Fruit fly (Drosophila melanogaster) whole organism, adult: ENCODE data around the gene retm.

Experiments used
- CG11617 ChIP-seq: fragments of 200-800 bp; sonication (Bioruptor generic); optimal IDR thresholded peaks from 2 replicates; lab custom pipeline; 2017; ENCODE audit warnings: mild to moderate bottlenecking, missing biosample characterization, missing genetic modification reagents, missing genetic modification characterization
- CG12768 ChIP-seq: fragments of 200-800 bp; sonication (Bioruptor generic); optimal IDR thresholded peaks from 2 replicates; lab custom pipeline; 2017; ENCODE audit warnings: missing biosample characterization, missing genetic modification characterization, mild to moderate bottlenecking, moderate library complexity, missing genetic modification reagents
- CG14711 ChIP-seq: fragments of 200-800 bp; sonication (Bioruptor generic); optimal IDR thresholded peaks from 2 replicates; lab custom pipeline; 2018; ENCODE audit warnings: missing biosample characterization, mild to moderate bottlenecking, missing genetic modification characterization, moderate library complexity
- CG1620 ChIP-seq: fragments of 200-800 bp; sonication (Bioruptor generic); optimal IDR thresholded peaks from 2 replicates; lab custom pipeline; 2016; ENCODE audit warnings: missing biosample characterization, missing genetic modification characterization
- CG33017 ChIP-seq: fragments of 200-800 bp; sonication (Bioruptor generic); optimal IDR thresholded peaks from 2 replicates; lab custom pipeline; 2018; ENCODE audit warnings: missing biosample characterization, mild to moderate bottlenecking, missing genetic modification characterization, moderate library complexity
- CG5204 ChIP-seq: fragments of 200-800 bp; sonication (Bioruptor generic); optimal IDR thresholded peaks from 2 replicates; lab custom pipeline; 2016; ENCODE audit warnings: missing biosample characterization, missing genetic modification characterization
- CG7045 ChIP-seq: fragments of 200-800 bp; sonication (Bioruptor generic); optimal IDR thresholded peaks from 2 replicates; lab custom pipeline; 2017; ENCODE audit warnings: missing biosample characterization, mild to moderate bottlenecking, missing genetic modification characterization
- CG7101 ChIP-seq: fragments of 200-800 bp; sonication (Bioruptor generic); optimal IDR thresholded peaks from 2 replicates; lab custom pipeline; 2018; ENCODE audit warnings: missing biosample characterization, mild to moderate bottlenecking, missing genetic modification characterization, moderate library complexity
- Clk ChIP-seq: fragments of 200-800 bp; sonication (Bioruptor generic); optimal IDR thresholded peaks from 2 replicates; lab custom pipeline; 2017; ENCODE audit warnings: missing biosample characterization, missing genetic modification characterization
- Crg-1 ChIP-seq: fragments of 200-800 bp; sonication (Bioruptor generic); optimal IDR thresholded peaks from 2 replicates; lab custom pipeline; 2016; ENCODE audit warnings: missing biosample characterization, missing genetic modification characterization
- Hr96 ChIP-seq: fragments of 200-800 bp; sonication (Bioruptor generic); optimal IDR thresholded peaks from 2 replicates; lab custom pipeline; 2016; ENCODE audit warnings: missing biosample characterization, missing genetic modification characterization
- Mnt ChIP-seq: fragments of 200-800 bp; sonication (Bioruptor generic); optimal IDR thresholded peaks from 2 replicates; lab custom pipeline; 2016; ENCODE audit warnings: missing biosample characterization, mild to moderate bottlenecking, missing genetic modification characterization
- bab1 ChIP-seq: fragments of 200-800 bp; sonication (Bioruptor generic); optimal IDR thresholded peaks from 3 replicates; lab custom pipeline; 2019; ENCODE audit warnings: missing biosample characterization, mild to moderate bottlenecking, missing genetic modification characterization, moderate library complexity
- cic ChIP-seq: fragments of 200-800 bp; sonication (Bioruptor generic); optimal IDR thresholded peaks from 2 replicates; lab custom pipeline; 2017; ENCODE audit warnings: missing biosample characterization, mild to moderate bottlenecking, missing genetic modification characterization, moderate library complexity
- cnc ChIP-seq, 2 experiments: fragments of >200 bp; optimal IDR thresholded peaks; 2 replicates each; lab custom pipeline; 2017
- kay ChIP-seq: fragments of 200-800 bp; sonication (Bioruptor generic); peaks from one replicate; lab custom pipeline; 2016; ENCODE audit warnings: missing biosample characterization, missing genetic modification characterization, borderline replicate concordance
- ovo ChIP-seq: fragments of 200-800 bp; sonication (Bioruptor generic); optimal IDR thresholded peaks from 2 replicates; lab custom pipeline; 2016; ENCODE audit warnings: missing biosample characterization, missing genetic modification characterization
- pad ChIP-seq: fragments of 200-800 bp; sonication (Bioruptor generic); optimal IDR thresholded peaks from 3 replicates; lab custom pipeline; 2017; ENCODE audit warnings: missing biosample characterization, missing genetic modification characterization, mild to moderate bottlenecking, moderate library complexity, missing genetic modification reagents
- tj ChIP-seq: fragments of 200-800 bp; sonication (Bioruptor generic); optimal IDR thresholded peaks from 3 replicates; lab custom pipeline; 2017; ENCODE audit warnings: missing biosample characterization, mild to moderate bottlenecking, missing genetic modification characterization, moderate library complexity
- toe ChIP-seq: fragments of 200-800 bp; sonication (Bioruptor generic); optimal IDR thresholded peaks from 2 replicates; lab custom pipeline; 2016; ENCODE audit warnings: missing biosample characterization, missing genetic modification characterization

Gene retm

DNA sequence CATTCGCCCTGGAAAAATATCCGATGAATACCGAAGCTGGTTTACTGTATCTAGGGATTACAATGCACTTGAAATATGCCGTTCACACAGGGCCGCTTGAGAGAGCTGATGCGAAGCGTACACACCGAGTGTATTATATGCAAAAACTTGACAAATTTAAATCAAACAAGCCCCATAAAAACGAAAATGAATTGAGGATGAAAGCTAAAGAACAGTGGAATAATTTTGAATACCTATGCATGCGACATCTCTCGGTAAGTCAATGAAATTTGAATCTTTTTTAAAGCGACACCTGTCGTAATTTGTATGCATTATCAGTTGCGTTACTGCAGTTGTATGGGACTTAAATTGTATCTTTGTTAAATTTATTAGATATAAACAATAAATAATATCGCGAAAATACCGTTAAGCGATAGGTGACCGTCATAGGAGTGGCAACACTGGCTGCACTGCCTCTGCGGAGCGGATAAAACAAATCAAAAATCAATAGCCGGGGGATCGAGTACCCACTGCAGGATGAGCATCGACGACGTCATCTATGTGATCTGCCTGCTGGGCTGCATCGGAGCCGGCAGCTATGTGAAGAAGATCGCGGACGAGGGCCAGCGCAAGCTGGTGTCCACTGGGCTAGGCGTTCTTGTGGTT, 348 bp upstream of the retm start, which contains the start of gene frj:
frj (plus strand) TSS at position 98 of the 645 bp plus-strand sequence.
- TF ChIP-seq CG1620 (GFP tag; lab: Kevin White, UChicago) (peak; percentile 56), CG7101 (peak; percentile 56), Hr96 (GFP tag; lab: Kevin White, UChicago) (no peak), Mnt (GFP tag; lab: Kevin White, UChicago) (peak; percentile 11), bab1 (GFP tag; lab: Kevin White, UChicago) (no peak), Crg-1 (GFP tag; lab: Kevin White, UChicago) (peak; percentile 33), CG14711 (tag; lab: Kevin White, UChicago) (peak; percentile 54), CG33017 (no peak), CG5204 (no peak), CG11617 (GFP tag; lab: Kevin White, UChicago) (peak; percentile 2), CG12768 (GFP tag; lab: Kevin White, UChicago) (peak; percentile 47), cic (no peak), Clk (GFP tag; lab: Kevin White, UChicago) (no peak), cnc (optimal IDR thresholded peaks at IDR 0.05; lab: Kevin White, UChicago) (no peak), kay (GFP tag; lab: Kevin White, UChicago) (no peak), ovo (GFP tag; lab: Kevin White, UChicago) (peak; percentile 43), pad (GFP tag; lab: Kevin White, UChicago) (no peak), tj (peak; percentile 15), toe (GFP tag; lab: Kevin White, UChicago) (peak; percentile 68), CG7045 (GFP tag; lab: Kevin White, UChicago) (peak; percentile 20)

DNA sequence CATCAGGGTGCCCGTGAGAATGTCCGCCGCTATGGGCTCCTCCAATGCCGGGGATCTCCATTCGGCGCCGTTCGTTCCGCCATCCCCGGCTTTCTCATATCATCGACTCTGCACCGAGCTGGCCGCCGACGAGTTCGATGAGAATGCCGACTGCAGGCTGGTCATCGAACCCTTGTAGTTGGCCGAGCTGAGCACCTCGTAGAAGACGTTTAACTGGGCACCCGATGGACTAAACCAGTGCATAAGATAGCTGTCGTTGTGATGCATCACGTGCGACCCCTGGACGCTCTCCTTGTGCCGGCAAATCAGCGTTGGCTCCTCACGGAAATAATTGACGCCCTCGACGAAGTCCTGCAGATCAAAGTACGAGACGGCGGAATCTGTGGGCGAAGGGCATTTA, 6.0 kb downstream of the retm start:
- TF ChIP-seq ovo (GFP tag; lab: Kevin White, UChicago) = no peak

DNA sequence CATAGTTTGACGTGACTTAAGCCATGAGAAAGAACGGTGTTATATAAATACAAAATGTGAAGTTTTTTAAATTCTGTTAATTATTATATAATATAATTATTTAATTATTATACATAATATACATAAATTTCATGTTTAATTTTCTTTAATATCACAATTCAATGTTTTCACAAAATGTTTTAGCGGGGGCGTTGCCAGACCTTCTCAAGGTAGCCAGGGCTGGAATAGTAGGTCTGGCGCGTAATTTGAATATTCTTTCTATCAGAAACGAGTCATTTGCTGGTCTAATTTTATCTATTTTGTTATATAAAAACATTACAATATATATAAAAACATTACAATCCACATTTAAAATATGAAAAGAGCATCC, 7.4 kb downstream of the retm start, which contains the start of gene Acox3:
Acox3 (minus strand) TSS at position 70 of the 370 bp plus-strand sequence.
- TF ChIP-seq Crg-1 (GFP tag; lab: Kevin White, UChicago) (no peak), bab1 (GFP tag; lab: Kevin White, UChicago) (peak; percentile 22)

DNA sequence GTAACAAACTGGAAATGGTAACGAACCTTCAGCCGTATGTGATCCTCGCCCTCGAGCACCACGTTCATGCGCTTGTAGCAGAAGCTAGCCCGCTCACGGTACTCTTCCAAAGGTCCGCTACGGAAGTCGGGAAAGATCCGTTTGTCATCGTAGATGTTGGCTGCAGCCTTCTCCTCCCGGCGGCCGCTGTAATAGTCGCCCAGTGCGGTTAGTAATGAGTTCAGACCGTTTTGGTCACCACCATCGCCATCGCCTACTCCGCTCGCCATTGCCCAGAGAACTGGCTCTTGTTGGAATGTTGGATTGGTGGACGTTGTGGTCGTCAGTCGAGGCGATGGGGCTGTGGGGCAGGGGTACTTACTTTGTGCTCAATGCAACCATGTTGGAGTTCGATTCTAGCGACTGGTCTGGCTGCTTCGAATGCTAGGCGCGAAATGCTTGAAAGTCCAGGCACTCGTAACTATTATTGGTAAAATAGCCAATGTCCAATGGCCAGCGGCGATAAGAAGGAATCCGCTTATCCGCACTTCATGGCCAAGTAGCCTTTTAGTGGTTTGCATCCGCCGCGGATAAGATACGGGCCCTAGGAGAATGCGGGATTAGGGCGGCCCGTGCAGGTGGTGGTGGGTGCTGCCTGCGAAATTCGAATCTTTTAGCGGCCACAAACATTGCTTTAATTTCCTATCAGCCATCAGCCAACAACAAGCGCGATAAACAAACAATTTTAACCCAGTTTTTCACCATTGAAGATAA, 8.0 kb downstream of the retm start:
- TF ChIP-seq Clk (GFP tag; lab: Kevin White, UChicago) = no peak
- TF ChIP-seq CG33017 = no peak
- peak; percentile 43 for TF ChIP-seq Mnt (GFP tag; lab: Kevin White, UChicago)
- TF ChIP-seq CG7045 (GFP tag; lab: Kevin White, UChicago) = peak; percentile 26
- TF ChIP-seq CG7101 = peak; percentile 30
- TF ChIP-seq CG12768 (GFP tag; lab: Kevin White, UChicago) = peak; percentile 90
- TF ChIP-seq CG14711 (tag; lab: Kevin White, UChicago) = no peak
- TF ChIP-seq cic = peak; percentile 61
- no peak for TF ChIP-seq pad (GFP tag; lab: Kevin White, UChicago)
- peak; percentile 56 for TF ChIP-seq Hr96 (GFP tag; lab: Kevin White, UChicago)
- TF ChIP-seq CG11617 (GFP tag; lab: Kevin White, UChicago) = peak; percentile 14

DNA sequence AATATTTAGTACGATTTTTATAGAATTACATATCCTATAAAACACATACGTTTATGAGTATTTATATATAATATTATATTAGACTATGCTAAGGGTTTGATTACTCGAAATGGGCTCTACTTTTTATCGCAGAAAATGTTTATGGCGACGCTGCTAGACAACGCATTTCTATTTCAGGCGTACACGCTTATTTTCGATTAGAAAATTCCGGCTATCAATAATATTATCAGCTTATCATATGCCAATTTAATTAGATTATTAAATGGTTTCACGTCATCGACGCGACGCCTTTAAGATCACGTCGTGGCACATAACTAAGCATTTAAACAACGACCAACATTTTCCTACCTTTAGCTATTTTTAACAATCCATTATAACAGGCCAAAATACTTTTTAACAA, 29.4 kb downstream of the retm start:
- TF ChIP-seq kay (GFP tag; lab: Kevin White, UChicago) (peak; percentile 80), CG33017 (no peak), pad (GFP tag; lab: Kevin White, UChicago) (no peak), toe (GFP tag; lab: Kevin White, UChicago) (no peak), cic (no peak), Mnt (GFP tag; lab: Kevin White, UChicago) (no peak), CG14711 (tag; lab: Kevin White, UChicago) (no peak)

DNA sequence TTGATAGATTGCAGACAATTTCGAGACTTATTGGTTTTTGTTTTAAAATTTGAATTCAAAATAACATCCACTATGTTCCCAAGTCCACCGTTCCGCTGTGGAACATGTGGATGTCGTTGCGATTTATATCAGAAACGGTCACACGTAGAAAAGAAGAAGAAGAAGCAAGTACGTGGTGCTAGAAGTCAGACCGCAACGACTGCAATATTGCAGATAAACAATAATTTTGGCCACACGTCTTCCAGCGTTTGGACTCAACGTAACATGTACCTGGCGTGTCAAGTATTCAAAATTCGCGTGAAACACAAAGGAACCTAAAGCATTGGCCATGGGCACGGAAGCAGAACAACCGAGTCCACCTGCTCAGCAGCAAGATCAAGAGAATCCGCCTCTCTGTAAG, 31.5 kb downstream of the retm start, which contains the start of gene Fic:
Fic (plus strand) TSS at position 139 of the 400 bp plus-strand sequence.
- TF ChIP-seq Mnt (GFP tag; lab: Kevin White, UChicago) = peak; percentile 41
- TF ChIP-seq tj = peak; percentile 57
- TF ChIP-seq cic = no peak
- TF ChIP-seq bab1 (GFP tag; lab: Kevin White, UChicago) = peak; percentile 8
- TF ChIP-seq CG7045 (GFP tag; lab: Kevin White, UChicago) = no peak
- TF ChIP-seq CG1620 (GFP tag; lab: Kevin White, UChicago) = no peak
- no peak for TF ChIP-seq ovo (GFP tag; lab: Kevin White, UChicago)
- TF ChIP-seq Hr96 (GFP tag; lab: Kevin White, UChicago) = no peak
- TF ChIP-seq CG12768 (GFP tag; lab: Kevin White, UChicago) = no peak
- no peak for TF ChIP-seq CG33017
- TF ChIP-seq cnc (optimal IDR thresholded peaks at IDR 0.05; lab: Kevin White, UChicago) = no peak
- TF ChIP-seq CG14711 (tag; lab: Kevin White, UChicago) = no peak
- no peak for TF ChIP-seq Clk (GFP tag; lab: Kevin White, UChicago)
- no peak for TF ChIP-seq Crg-1 (GFP tag; lab: Kevin White, UChicago)
- TF ChIP-seq kay (GFP tag; lab: Kevin White, UChicago) = no peak
- TF ChIP-seq CG11617 (GFP tag; lab: Kevin White, UChicago) = no peak
- no peak for TF ChIP-seq pad (GFP tag; lab: Kevin White, UChicago)
- TF ChIP-seq CG5204 = no peak
- no peak for TF ChIP-seq CG7101
- no peak for TF ChIP-seq toe (GFP tag; lab: Kevin White, UChicago)
